Worm (Caenorhabditis elegans) whole organism, late embryonic: ENCODE results near the gene clec-227.

ENCODE experiments used
- C08G9.2 ChIP-seq: sonication (generic microtip); optimal IDR thresholded peaks from 2 replicates; lab custom pipeline; 2016; ENCODE audit warnings: mild to moderate bottlenecking, missing genetic modification characterization, moderate library complexity, missing compliant biosample characterization
- C38D4.7 ChIP-seq: fragments of 200-800 bp; sonication (Bioruptor generic); optimal IDR thresholded peaks from 2 replicates; lab custom pipeline; 2018; ENCODE audit warnings: mild to moderate bottlenecking, missing genetic modification characterization, moderate library complexity, missing compliant biosample characterization
- K02D7.2 ChIP-seq: sonication (generic microtip); optimal IDR thresholded peaks from 2 replicates; lab custom pipeline; 2017; ENCODE audit warnings: mild to moderate bottlenecking, missing genetic modification characterization, missing compliant biosample characterization
- K09A11.1 ChIP-seq: sonication (generic microtip); optimal IDR thresholded peaks from 2 replicates; lab custom pipeline; 2017; ENCODE audit warnings: antibody characterized with exemption, mild to moderate bottlenecking, missing genetic modification characterization, missing compliant biosample characterization; ENCODE audit not compliant: insufficient read depth
- Y22D7AL.16 ChIP-seq: sonication (generic microtip); optimal IDR thresholded peaks from 2 replicates; lab custom pipeline; 2016; ENCODE audit warnings: missing genetic modification characterization, missing compliant biosample characterization
- ahr-1 ChIP-seq: sonication (generic microtip); optimal IDR thresholded peaks from 2 replicates; lab custom pipeline; 2016; ENCODE audit warnings: missing genetic modification characterization, missing compliant biosample characterization
- ceh-14 ChIP-seq: sonication (generic microtip); optimal IDR thresholded peaks from 2 replicates; lab custom pipeline; 2016; ENCODE audit warnings: missing genotype, missing genetic modification characterization, missing compliant biosample characterization
- ceh-18 ChIP-seq: sonication (generic microtip); optimal IDR thresholded peaks from 2 replicates; lab custom pipeline; 2016; ENCODE audit warnings: missing genetic modification characterization, missing compliant biosample characterization
- ceh-19 ChIP-seq: fragments of 200-800 bp; sonication (Bioruptor generic); optimal IDR thresholded peaks from 2 replicates; lab custom pipeline; 2018; ENCODE audit warnings: mild to moderate bottlenecking, missing genetic modification characterization, missing compliant biosample characterization
- ceh-2 ChIP-seq: sonication (generic microtip); optimal IDR thresholded peaks from 2 replicates; lab custom pipeline; 2016; ENCODE audit warnings: missing genotype, missing genetic modification characterization, missing compliant biosample characterization
- ceh-31 ChIP-seq: sonication (generic microtip); optimal IDR thresholded peaks from 2 replicates; lab custom pipeline; 2016; ENCODE audit warnings: missing genetic modification characterization, missing compliant biosample characterization
- ceh-34 ChIP-seq: sonication (generic microtip); optimal IDR thresholded peaks from 2 replicates; lab custom pipeline; 2016; ENCODE audit warnings: mild to moderate bottlenecking, missing genetic modification characterization, missing compliant biosample characterization
- elt-2 ChIP-seq: sonication (generic microtip); optimal IDR thresholded peaks from 2 replicates; lab custom pipeline; 2016; ENCODE audit warnings: missing genetic modification reagents, missing genetic modification characterization, missing compliant biosample characterization
- fkh-10 ChIP-seq: fragments of 150-350 bp; optimal IDR thresholded peaks from 2 replicates; lab custom pipeline; 2014; ENCODE audit warnings: missing biosample characterization, missing genetic modification reagents, missing genetic modification characterization
- fkh-6 ChIP-seq: sonication (generic microtip); optimal IDR thresholded peaks from 2 replicates; lab custom pipeline; 2016; ENCODE audit warnings: missing genetic modification characterization, missing compliant biosample characterization
- gmeb-2 ChIP-seq: sonication (generic microtip); optimal IDR thresholded peaks from 2 replicates; lab custom pipeline; 2016; ENCODE audit warnings: missing genetic modification characterization, inconsistent platforms, missing compliant biosample characterization
- hlh-13 ChIP-seq: fragments of 200-800 bp; sonication (Bioruptor generic); optimal IDR thresholded peaks from 2 replicates; lab custom pipeline; 2018; ENCODE audit warnings: mild to moderate bottlenecking, missing genetic modification characterization, missing compliant biosample characterization
- hlh-6 ChIP-seq: sonication (generic microtip); optimal IDR thresholded peaks from 2 replicates; lab custom pipeline; 2016; ENCODE audit warnings: missing genotype, missing genetic modification characterization, missing compliant biosample characterization
- hlh-8 ChIP-seq: sonication (generic microtip); optimal IDR thresholded peaks from 2 replicates; lab custom pipeline; 2016; ENCODE audit warnings: missing genotype, missing genetic modification characterization, missing compliant biosample characterization
- lim-6 ChIP-seq: sonication (generic microtip); optimal IDR thresholded peaks from 2 replicates; lab custom pipeline; 2016; ENCODE audit warnings: missing genetic modification characterization, missing compliant biosample characterization
- mec-3 ChIP-seq: sonication (generic microtip); optimal IDR thresholded peaks from 2 replicates; lab custom pipeline; 2016; ENCODE audit warnings: borderline replicate concordance, missing genetic modification characterization, missing compliant biosample characterization
- nfya-1 ChIP-seq: sonication (generic microtip); optimal IDR thresholded peaks from 2 replicates; lab custom pipeline; 2017; ENCODE audit warnings: missing genetic modification characterization, mild to moderate bottlenecking, missing compliant biosample characterization, antibody characterized with exemption, moderate library complexity
- npax-4 ChIP-seq: sonication (generic microtip); optimal IDR thresholded peaks from 2 replicates; lab custom pipeline; 2016; ENCODE audit warnings: missing genetic modification characterization, missing compliant biosample characterization
- odd-2 ChIP-seq: sonication (generic microtip); optimal IDR thresholded peaks from 2 replicates; lab custom pipeline; 2017; ENCODE audit warnings: antibody characterized with exemption, mild to moderate bottlenecking, missing genetic modification characterization, missing compliant biosample characterization
- pag-3 ChIP-seq: sonication (generic microtip); optimal IDR thresholded peaks from 2 replicates; lab custom pipeline; 2016; ENCODE audit warnings: missing compliant biosample characterization, missing genetic modification characterization, borderline replicate concordance
- pha-2 ChIP-seq: sonication (generic microtip); optimal IDR thresholded peaks from 2 replicates; lab custom pipeline; 2017; ENCODE audit warnings: mild to moderate bottlenecking, missing genetic modification characterization, missing compliant biosample characterization
- pros-1 ChIP-seq: fragments of 150-350 bp; optimal IDR thresholded peaks from 2 replicates; lab custom pipeline; 2014; ENCODE audit warnings: missing biosample characterization, missing genetic modification reagents, missing genetic modification characterization
- ref-2 ChIP-seq: sonication (generic microtip); optimal IDR thresholded peaks from 2 replicates; lab custom pipeline; 2016; ENCODE audit warnings: missing genetic modification characterization, missing compliant biosample characterization
- rnt-1 ChIP-seq: sonication (generic microtip); optimal IDR thresholded peaks from 2 replicates; lab custom pipeline; 2016; ENCODE audit warnings: missing genetic modification characterization, missing compliant biosample characterization
- sdc-2 ChIP-seq: sonication (generic microtip); optimal IDR thresholded peaks from 2 replicates; lab custom pipeline; 2016; ENCODE audit warnings: missing genotype, missing genetic modification characterization, missing compliant biosample characterization
- sox-2 ChIP-seq: fragments of 200-800 bp; sonication (Bioruptor generic); IDR thresholded peaks from 2 replicates; pipeline ENCODE4 v1.3.6; 2022; ENCODE audit warnings: missing genetic modification reagents, missing genetic modification characterization, missing compliant biosample characterization
- syd-9 ChIP-seq: sonication (generic microtip); optimal IDR thresholded peaks from 2 replicates; lab custom pipeline; 2016; ENCODE audit warnings: mild to moderate bottlenecking, missing genetic modification characterization, moderate library complexity, missing compliant biosample characterization
- tbx-2 ChIP-seq: sonication (generic microtip); optimal IDR thresholded peaks from 2 replicates; lab custom pipeline; 2016; ENCODE audit warnings: missing genetic modification characterization, missing compliant biosample characterization
- ttx-3 ChIP-seq: sonication (generic microtip); optimal IDR thresholded peaks from 2 replicates; lab custom pipeline; 2016; ENCODE audit warnings: missing genetic modification reagents, missing genetic modification characterization, missing compliant biosample characterization
- unc-3 ChIP-seq, 2 experiments: fragments of 200-800 bp in 1 of 2; sonication (Bioruptor generic) in 1 of 2; sonication (generic microtip) in 1 of 2; conservative IDR thresholded peaks in 1 of 2; optimal IDR thresholded peaks in 1 of 2; 2 replicates each; pipeline versions ENCODE4 v1.3.6 to Lab custom; 2016 to 2022; ENCODE audit warnings: missing compliant biosample characterization in 2 of 2, missing genetic modification characterization in 2 of 2, missing genetic modification reagents in 1 of 2
- unc-86 ChIP-seq: sonication (generic microtip); optimal IDR thresholded peaks from 2 replicates; lab custom pipeline; 2016; ENCODE audit warnings: missing genetic modification characterization, missing compliant biosample characterization
- zip-5 ChIP-seq: sonication (generic microtip); optimal IDR thresholded peaks from 2 replicates; lab custom pipeline; 2016; ENCODE audit warnings: missing genetic modification characterization, missing compliant biosample characterization
- ztf-16 ChIP-seq: sonication (generic microtip); optimal IDR thresholded peaks from 2 replicates; lab custom pipeline; 2017; ENCODE audit warnings: missing genetic modification characterization, missing compliant biosample characterization

clec-227 gene

DNA sequence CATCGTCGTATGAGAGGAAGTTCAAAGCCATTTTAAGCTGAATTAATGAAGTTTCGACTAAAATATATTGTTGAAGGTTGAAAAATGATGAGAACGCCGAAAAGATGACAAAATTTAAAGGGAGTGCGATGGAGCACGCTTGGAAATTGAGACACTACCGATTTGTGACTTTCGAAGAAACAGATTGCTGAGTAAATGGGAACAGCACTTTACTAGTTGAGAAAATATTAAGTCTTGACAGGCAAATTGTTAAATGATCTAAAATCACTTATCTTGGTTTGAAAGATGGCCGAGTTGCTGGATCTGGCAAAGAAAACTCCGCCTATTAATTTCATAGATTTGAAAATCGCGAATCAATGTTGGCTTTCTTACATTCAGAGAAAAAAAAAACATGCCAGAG lies 49.1 kb upstream of the clec-227 start, which contains the start of gene rpoa-12 (continued):
- no peak for TF ChIP-seq nfya-1 (tag; lab: Kevin White, UChicago)
- TF ChIP-seq tbx-2 (tag; lab: Kevin White, UChicago) = peak; percentile 76
- no peak for TF ChIP-seq K02D7.2 (tag; lab: Kevin White, UChicago)
- no peak for TF ChIP-seq K09A11.1
- TF ChIP-seq C08G9.2 (tag; lab: Kevin White, UChicago) = peak; percentile 66
- no peak for TF ChIP-seq pros-1 (tag; lab: Kevin White, UChicago)
- no peak for TF ChIP-seq ahr-1 (tag; lab: Kevin White, UChicago)
- no peak for TF ChIP-seq ceh-19 (GFP tag; lab: Kevin White, UChicago)
- no peak for TF ChIP-seq mec-3 (tag; lab: Kevin White, UChicago)
- peak; percentile 54 for TF ChIP-seq zip-5 (tag; lab: Kevin White, UChicago)
- peak; percentile 22 for TF ChIP-seq ceh-14 (tag; lab: Kevin White, UChicago)
- TF ChIP-seq Y22D7AL.16 (tag; lab: Kevin White, UChicago) = no peak
- TF ChIP-seq fkh-6 = no peak
- TF ChIP-seq hlh-6 (tag; lab: Kevin White, UChicago) = no peak
- no peak for TF ChIP-seq ztf-16 (tag; lab: Kevin White, UChicago)
- TF ChIP-seq ceh-18 (tag; lab: Kevin White, UChicago) = peak; percentile 16
- no peak for TF ChIP-seq pha-2 (tag; lab: Kevin White, UChicago)
- TF ChIP-seq C38D4.7 (GFP tag; lab: Kevin White, UChicago) = no peak
- TF ChIP-seq unc-3 (GFP tag; conservative IDR thresholded peaks at IDR 0.05; lab: Robert Waterston, UW) = no peak
- no peak for TF ChIP-seq unc-3 (tag; optimal IDR thresholded peaks at IDR 0.05; lab: Kevin White, UChicago)
- TF ChIP-seq ceh-2 = peak; percentile 62

- TF ChIP-seq nfya-1 (tag; lab: Kevin White, UChicago) (peak; percentile 44), elt-2 (tag; lab: Kevin White, UChicago) (peak; percentile 6), fkh-6 (no peak), hlh-13 (GFP tag; lab: Kevin White, UChicago) (no peak), zip-5 (tag; lab: Kevin White, UChicago) (peak; percentile 13), rnt-1 (tag; lab: Kevin White, UChicago) (no peak), ttx-3 (tag; lab: Kevin White, UChicago) (no peak), unc-86 (peak; percentile 10), pha-2 (tag; lab: Kevin White, UChicago) (no peak), sdc-2 (tag; lab: Kevin White, UChicago) (no peak), syd-9 (tag; lab: Kevin White, UChicago) (no peak), npax-4 (tag; lab: Kevin White, UChicago) (no peak), ceh-34 (peak; percentile 15), ref-2 (tag; lab: Kevin White, UChicago) (no peak), odd-2 (no peak), lim-6 (tag; lab: Kevin White, UChicago) (no peak), tbx-2 (tag; lab: Kevin White, UChicago) (peak; percentile 36), gmeb-2 (tag; lab: Kevin White, UChicago) (no peak), ceh-31 (tag; lab: Kevin White, UChicago) (peak; percentile 25), hlh-8 (tag; lab: Kevin White, UChicago) (no peak), sox-2 (GFP tag; lab: Robert Waterston, UW) (no peak), K09A11.1 (peak; percentile 26), pag-3 (no peak), Y22D7AL.16 (tag; lab: Kevin White, UChicago) (no peak), ceh-14 (tag; lab: Kevin White, UChicago) (peak; percentile 66)
Observed at ce11 chrV:14424958-14425492, 47.3 kb upstream of the clec-227 start, which contains the start of gene rrsr-1. rrsr-1 (minus strand) TSS chrV:14425008.

ce11 chrV:14426013-14426412 lies 46.3 kb upstream of the clec-227 start:
- TF ChIP-seq fkh-10 (GFP tag; lab: Kevin White, UChicago) = no peak
- peak; percentile 26 for TF ChIP-seq sox-2 (GFP tag; lab: Robert Waterston, UW)
